Worm (Caenorhabditis elegans) whole organism, L3 larva: ENCODE data around the gene F28F9.2.

Source experiments
- R02D3.7 ChIP-seq: fragments of 150-350 bp; optimal IDR thresholded peaks from 2 replicates; lab custom pipeline; 2014; ENCODE audit warnings: missing biosample characterization, missing genetic modification characterization
- ZK546.5 ChIP-seq: sonication (generic microtip); optimal IDR thresholded peaks from 2 replicates; lab custom pipeline; 2017; ENCODE audit warnings: missing biosample characterization, missing genetic modification characterization
- aly-2 ChIP-seq: fragments of 150-350 bp; optimal IDR thresholded peaks from 2 replicates; lab custom pipeline; 2014; ENCODE audit warnings: missing biosample characterization, missing genetic modification characterization
- ceh-16 ChIP-seq: sonication (generic microtip); optimal IDR thresholded peaks from 2 replicates; lab custom pipeline; 2017; ENCODE audit warnings: missing biosample characterization, missing genetic modification characterization
- ceh-28 ChIP-seq: fragments of 150-350 bp; optimal IDR thresholded peaks from 2 replicates; lab custom pipeline; 2014; ENCODE audit warnings: missing biosample characterization, missing genetic modification reagents, missing genetic modification characterization
- ceh-82 ChIP-seq: fragments of 150-350 bp; optimal IDR thresholded peaks from 2 replicates; lab custom pipeline; 2014; ENCODE audit warnings: missing biosample characterization, missing genetic modification characterization
- ceh-9 ChIP-seq: sonication (generic microtip); optimal IDR thresholded peaks from 2 replicates; lab custom pipeline; 2018; ENCODE audit warnings: missing biosample characterization, missing genetic modification characterization
- daf-12 ChIP-seq: fragments of 150-350 bp; optimal IDR thresholded peaks from 2 replicates; lab custom pipeline; 2014; ENCODE audit warnings: missing biosample characterization, missing genetic modification reagents, missing genetic modification characterization
- egl-5 ChIP-seq: fragments of 150-350 bp; optimal IDR thresholded peaks from 2 replicates; lab custom pipeline; 2017; ENCODE audit warnings: missing biosample characterization, missing genetic modification reagents, missing genetic modification characterization, inconsistent platforms
- elt-1 ChIP-seq: fragments of 150-350 bp; optimal IDR thresholded peaks from 2 replicates; lab custom pipeline; 2014; ENCODE audit warnings: missing biosample characterization, missing genetic modification characterization
- elt-2 ChIP-seq: sonication (generic microtip); optimal IDR thresholded peaks from 2 replicates; lab custom pipeline; 2016; ENCODE audit warnings: missing genetic modification reagents, mild to moderate bottlenecking, missing genetic modification characterization, missing compliant biosample characterization
- elt-3 ChIP-seq, 3 experiments: fragments of 150-350 bp in 1 of 3; sonication (generic microtip) in 2 of 3; optimal IDR thresholded peaks; 2 replicates in 2 of 3; 4 replicates in 1 of 3; lab custom pipeline; 2014 to 2017; ENCODE audit warnings: missing biosample characterization in 3 of 3, missing genetic modification characterization in 3 of 3
- eor-1 ChIP-seq, 2 experiments: fragments of 150-350 bp; optimal IDR thresholded peaks; 2 replicates each; lab custom pipeline; 2014 to 2018; ENCODE audit warnings: missing biosample characterization in 2 of 2, missing genetic modification characterization in 2 of 2
- fkh-10 ChIP-seq: sonication (generic microtip); optimal IDR thresholded peaks from 2 replicates; lab custom pipeline; 2017; ENCODE audit warnings: missing biosample characterization, missing genetic modification reagents, missing genetic modification characterization
- fkh-2 ChIP-seq: fragments of 150-350 bp; optimal IDR thresholded peaks from 2 replicates; lab custom pipeline; 2014; ENCODE audit warnings: missing biosample characterization, missing genetic modification reagents, missing genetic modification characterization
- fos-1 ChIP-seq: fragments of 150-350 bp; optimal IDR thresholded peaks from 2 replicates; lab custom pipeline; 2014; ENCODE audit warnings: missing biosample characterization, missing genetic modification characterization
- hmg-11 ChIP-seq: sonication (generic microtip); optimal IDR thresholded peaks from 2 replicates; lab custom pipeline; 2016; ENCODE audit warnings: missing genetic modification characterization, missing compliant biosample characterization
- jun-1 ChIP-seq: fragments of 150-350 bp; optimal IDR thresholded peaks from 2 replicates; lab custom pipeline; 2014; ENCODE audit warnings: missing biosample characterization, missing genetic modification reagents, missing genetic modification characterization
- lin-15B ChIP-seq: fragments of 150-350 bp; optimal IDR thresholded peaks from 2 replicates; lab custom pipeline; 2014; ENCODE audit warnings: missing biosample characterization, missing genetic modification characterization
- lsy-12 ChIP-seq: sonication (generic microtip); optimal IDR thresholded peaks from 2 replicates; lab custom pipeline; 2016; ENCODE audit warnings: mild to moderate bottlenecking, missing genetic modification characterization, missing compliant biosample characterization
- mdl-1 ChIP-seq: fragments of 150-350 bp; optimal IDR thresholded peaks from 2 replicates; lab custom pipeline; 2014; ENCODE audit warnings: missing biosample characterization, missing genetic modification characterization
- mml-1 ChIP-seq: fragments of 150-350 bp; sonication (generic microtip); optimal IDR thresholded peaks from 3 replicates; lab custom pipeline; 2014; ENCODE audit warnings: missing biosample characterization, missing genetic modification characterization
- nhr-23 ChIP-seq: fragments of 150-350 bp; optimal IDR thresholded peaks from 2 replicates; lab custom pipeline; 2014; ENCODE audit warnings: missing biosample characterization, missing genetic modification reagents, missing genetic modification characterization
- nhr-237 ChIP-seq: fragments of 150-350 bp; optimal IDR thresholded peaks from 2 replicates; lab custom pipeline; 2014; ENCODE audit warnings: missing biosample characterization, missing genetic modification characterization
- nhr-25 ChIP-seq: sonication (generic microtip); optimal IDR thresholded peaks from 2 replicates; lab custom pipeline; 2017; ENCODE audit warnings: missing biosample characterization, missing genetic modification characterization
- nhr-28 ChIP-seq: fragments of 150-350 bp; optimal IDR thresholded peaks from 2 replicates; lab custom pipeline; 2014; ENCODE audit warnings: missing biosample characterization, missing genetic modification characterization
- nhr-76 ChIP-seq: fragments of 150-350 bp; sonication (generic microtip); optimal IDR thresholded peaks from 5 replicates; lab custom pipeline; 2014; ENCODE audit warnings: missing biosample characterization, missing genetic modification characterization
- pha-4 ChIP-seq: fragments of 150-350 bp; optimal IDR thresholded peaks from 2 replicates; lab custom pipeline; 2014; ENCODE audit warnings: missing biosample characterization, missing genetic modification reagents, missing genetic modification characterization
- pqm-1 ChIP-seq: fragments of 150-350 bp; optimal IDR thresholded peaks from 2 replicates; lab custom pipeline; 2017; ENCODE audit warnings: missing biosample characterization, missing genetic modification characterization, inconsistent platforms
- skn-1 ChIP-seq: fragments of 150-350 bp; optimal IDR thresholded peaks from 2 replicates; lab custom pipeline; 2014; ENCODE audit warnings: missing biosample characterization, missing genetic modification characterization
- snpc-4 ChIP-seq: fragments of 150-350 bp; optimal IDR thresholded peaks from 2 replicates; lab custom pipeline; 2014; ENCODE audit warnings: missing biosample characterization, missing genetic modification characterization
- tbx-2 ChIP-seq: sonication (generic microtip); optimal IDR thresholded peaks from 2 replicates; lab custom pipeline; 2016; ENCODE audit warnings: mild to moderate bottlenecking, missing genetic modification characterization, missing compliant biosample characterization
- unc-62 ChIP-seq: fragments of 150-350 bp; sonication (generic microtip); optimal IDR thresholded peaks from 4 replicates; lab custom pipeline; 2014; ENCODE audit warnings: missing biosample characterization, missing genetic modification reagents, missing genetic modification characterization
- ztf-11 ChIP-seq: fragments of 150-350 bp; optimal IDR thresholded peaks from 2 replicates; lab custom pipeline; 2014; ENCODE audit warnings: missing biosample characterization, missing genetic modification characterization
- ztf-4 ChIP-seq: fragments of 150-350 bp; optimal IDR thresholded peaks from 2 replicates; lab custom pipeline; 2014; ENCODE audit warnings: missing biosample characterization, missing genetic modification characterization

F28F9.2 gene

DNA sequence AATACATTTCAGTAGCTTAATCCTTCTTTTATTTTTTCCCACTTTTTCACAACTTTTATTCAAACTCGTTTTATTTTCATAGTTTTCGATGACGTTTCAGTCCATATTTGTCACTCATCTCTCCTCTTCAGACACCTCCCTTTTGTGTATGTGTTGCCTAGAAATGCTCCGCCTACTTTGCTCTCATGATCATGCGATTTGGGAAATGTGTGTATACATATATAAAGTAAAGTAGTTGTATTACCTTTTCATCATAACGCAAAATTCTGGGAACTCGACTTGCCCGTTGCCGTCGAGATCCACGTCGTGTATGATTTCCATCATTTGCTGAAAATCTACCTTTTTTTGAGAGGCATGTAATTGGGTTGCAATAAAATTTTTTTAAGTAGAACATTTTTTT lies 7.5 kb upstream of the F28F9.2 start:
- TF ChIP-seq nhr-76 (tag; lab: Kevin White, UChicago) (no peak), hmg-11 (tag; lab: Kevin White, UChicago) (no peak), jun-1 (tag; lab: Kevin White, UChicago) (no peak), tbx-2 (tag; lab: Kevin White, UChicago) (no peak), mdl-1 (tag; lab: Kevin White, UChicago) (no peak), ceh-16 (tag; lab: Kevin White, UChicago) (no peak), lin-15B (tag; lab: Kevin White, UChicago) (no peak), egl-5 (no peak), nhr-25 (tag; lab: Kevin White, UChicago) (no peak), ztf-11 (tag; lab: Kevin White, UChicago) (no peak), nhr-23 (tag; lab: Kevin White, UChicago) (no peak), elt-1 (tag; lab: Kevin White, UChicago) (no peak), skn-1 (tag; lab: Kevin White, UChicago) (no peak), ZK546.5 (tag; lab: Kevin White, UChicago) (no peak), snpc-4 (tag; lab: Kevin White, UChicago) (no peak), aly-2 (tag; lab: Kevin White, UChicago) (no peak)

DNA sequence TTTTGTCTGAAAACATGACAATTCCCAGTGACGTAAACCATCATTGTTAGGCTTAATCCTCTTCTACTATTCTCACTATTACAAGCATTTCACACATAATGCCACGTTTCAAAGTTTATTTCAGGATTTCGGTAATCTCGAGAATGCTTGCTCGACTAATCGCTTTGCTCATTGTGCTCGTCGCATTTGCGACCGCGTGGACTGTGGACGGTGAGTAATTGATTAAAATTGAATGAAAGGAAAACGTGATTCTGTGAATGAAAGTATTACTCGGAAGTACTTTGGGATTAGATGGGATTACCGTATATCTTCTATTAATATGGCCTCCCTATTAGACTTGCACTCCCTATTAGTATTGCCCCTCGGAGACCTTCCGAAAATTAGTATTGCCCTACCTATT lies 5.7 kb upstream of the F28F9.2 start:
- TF ChIP-seq ztf-4 (tag; lab: Kevin White, UChicago) (no peak), hmg-11 (tag; lab: Kevin White, UChicago) (no peak), skn-1 (tag; lab: Kevin White, UChicago) (no peak), nhr-23 (tag; lab: Kevin White, UChicago) (no peak), ceh-82 (tag; lab: Kevin White, UChicago) (no peak), nhr-25 (tag; lab: Kevin White, UChicago) (no peak), pqm-1 (tag; lab: Kevin White, UChicago) (no peak), fos-1 (tag; lab: Kevin White, UChicago) (no peak)

DNA sequence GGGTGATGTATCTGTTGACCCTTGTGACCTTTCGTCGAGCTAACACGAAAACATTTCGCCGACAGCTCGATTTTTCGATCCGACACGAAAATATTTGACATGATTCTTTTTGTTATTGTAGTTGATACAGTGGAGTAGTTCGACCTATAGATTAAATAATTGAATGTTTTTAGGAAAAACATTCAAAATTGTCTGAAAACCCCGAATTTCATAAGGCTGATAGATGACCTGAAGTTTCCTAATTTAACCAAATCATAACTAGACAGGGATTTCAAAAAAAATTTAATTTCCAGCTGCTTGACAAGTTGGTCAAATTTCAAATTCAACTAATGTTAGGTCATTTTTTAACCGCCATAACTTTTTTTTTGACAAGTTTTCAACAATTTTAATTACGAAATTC lies 4.5 kb upstream of the F28F9.2 start, which contains the start of gene cal-3:
TSS of gene cal-3 (minus strand) at position 101 of the 400 bp plus-strand sequence.
- TF ChIP-seq pha-4 (tag; lab: Kevin White, UChicago) (no peak), skn-1 (tag; lab: Kevin White, UChicago) (no peak), nhr-28 (tag; lab: Kevin White, UChicago) (no peak), mdl-1 (tag; lab: Kevin White, UChicago) (no peak), fkh-2 (tag; lab: Kevin White, UChicago) (no peak), lsy-12 (tag; lab: Kevin White, UChicago) (no peak), ztf-11 (tag; lab: Kevin White, UChicago) (no peak), elt-3 (tag; optimal IDR thresholded peaks at IDR 0.05; lab: Kevin White, UChicago) (no peak), ceh-28 (tag; lab: Kevin White, UChicago) (no peak), unc-62 (GFP tag; lab: Kevin White, UChicago) (no peak), nhr-76 (tag; lab: Kevin White, UChicago) (no peak), elt-1 (tag; lab: Kevin White, UChicago) (no peak), tbx-2 (tag; lab: Kevin White, UChicago) (no peak), jun-1 (tag; lab: Kevin White, UChicago) (no peak), R02D3.7 (tag; lab: Kevin White, UChicago) (no peak)

DNA sequence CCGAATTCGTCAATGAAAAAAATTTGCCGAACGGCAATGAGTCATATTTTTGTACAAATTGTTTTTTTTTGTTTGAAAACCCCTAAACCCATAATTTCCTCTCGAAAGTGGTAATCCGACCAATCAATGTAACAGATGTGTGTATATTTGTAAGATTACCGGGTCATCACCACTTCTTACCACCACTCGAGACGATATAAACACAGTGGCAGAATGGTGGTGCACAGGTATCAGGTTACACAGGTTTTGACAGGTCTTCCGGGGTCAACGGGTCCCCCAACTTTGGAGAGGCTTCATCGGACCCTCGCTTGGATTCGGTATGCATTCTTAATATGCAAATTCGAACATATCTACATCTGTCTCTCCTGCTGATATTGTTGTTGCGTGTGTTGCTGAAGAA lies 833 bp upstream of the F28F9.2 start:
- TF ChIP-seq fkh-10 (GFP tag; lab: Kevin White, UChicago), result no peak
- TF ChIP-seq nhr-237 (tag; lab: Kevin White, UChicago), result no peak
- TF ChIP-seq eor-1 (tag; optimal IDR thresholded peaks at IDR 0.05; lab: Kevin White, UChicago), result no peak
- no peak for TF ChIP-seq nhr-28 (tag; lab: Kevin White, UChicago)
- TF ChIP-seq elt-2 (tag; lab: Kevin White, UChicago), result no peak
- no peak for TF ChIP-seq mml-1
- TF ChIP-seq daf-12 (tag; lab: Kevin White, UChicago), result no peak
- TF ChIP-seq ceh-9 (tag; lab: Kevin White, UChicago), result no peak
